Fruit fly (Drosophila melanogaster) whole organism, prepupa: Measurements from ENCODE around the gene cher.

Experiments used
- Blimp-1 ChIP-seq: fragments of 200-800 bp; sonication (Bioruptor generic); optimal IDR thresholded peaks from 3 replicates; lab custom pipeline; 2017; ENCODE audit warnings: missing biosample characterization, missing genetic modification characterization, mild to moderate bottlenecking, moderate library complexity, missing genetic modification reagents
- CG10631 ChIP-seq: fragments of 200-800 bp; sonication (Bioruptor generic); optimal IDR thresholded peaks from 2 replicates; lab custom pipeline; 2016; ENCODE audit warnings: missing biosample characterization, missing genetic modification characterization
- CG10669 ChIP-seq: fragments of 200-800 bp; sonication (Bioruptor generic); optimal IDR thresholded peaks from 3 replicates; lab custom pipeline; 2018; ENCODE audit warnings: missing biosample characterization, mild to moderate bottlenecking, missing genetic modification characterization, moderate library complexity
- CG11902 ChIP-seq: fragments of 200-800 bp; sonication (Bioruptor generic); optimal IDR thresholded peaks from 3 replicates; lab custom pipeline; 2016; ENCODE audit warnings: missing biosample characterization, missing genetic modification characterization
- CG15336 ChIP-seq: fragments of 200-800 bp; sonication (Bioruptor generic); IDR thresholded peaks from 2 replicates; pipeline ENCODE4 v1.3.6; 2022; ENCODE audit warnings: missing biosample characterization, missing genetic modification characterization
- CG1621 ChIP-seq: fragments of 200-800 bp; sonication (Bioruptor generic); optimal IDR thresholded peaks from 3 replicates; lab custom pipeline; 2018; ENCODE audit warnings: missing biosample characterization, mild to moderate bottlenecking, missing genetic modification characterization
- CG3032 ChIP-seq: fragments of 200-800 bp; optimal IDR thresholded peaks from 2 replicates; lab custom pipeline; 2019; ENCODE audit warnings: missing biosample characterization, mild to moderate bottlenecking, missing genetic modification characterization, moderate library complexity
- CG31627 ChIP-seq: fragments of 200-800 bp; sonication (Bioruptor generic); optimal IDR thresholded peaks from 3 replicates; lab custom pipeline; 2016; ENCODE audit warnings: missing biosample characterization, missing genetic modification characterization
- CG32006 ChIP-seq: fragments of 200-800 bp; sonication (Bioruptor generic); optimal IDR thresholded peaks from 3 replicates; lab custom pipeline; 2017; ENCODE audit warnings: missing biosample characterization, mild to moderate bottlenecking, missing genetic modification characterization
- CG34406 ChIP-seq: fragments of 200-800 bp; sonication (Bioruptor generic); optimal IDR thresholded peaks from 3 replicates; lab custom pipeline; 2016; ENCODE audit warnings: missing biosample characterization, missing genetic modification characterization
- CG4318 ChIP-seq: fragments of 200-800 bp; sonication (Bioruptor generic); optimal IDR thresholded peaks from 3 replicates; lab custom pipeline; 2017; ENCODE audit warnings: missing biosample characterization, mild to moderate bottlenecking, missing genetic modification characterization
- CG6163 ChIP-seq: fragments of 200-800 bp; sonication (Bioruptor generic); IDR thresholded peaks from 3 replicates; pipeline ENCODE4 v1.3.6; 2022; ENCODE audit warnings: missing biosample characterization, missing genetic modification characterization
- CG6792 ChIP-seq: fragments of 200-800 bp; sonication (Bioruptor generic); optimal IDR thresholded peaks from 3 replicates; lab custom pipeline; 2016; ENCODE audit warnings: missing biosample characterization, missing genetic modification characterization
- CG6808 ChIP-seq: fragments of 200-800 bp; sonication (Bioruptor generic); optimal IDR thresholded peaks from 3 replicates; lab custom pipeline; 2017; ENCODE audit warnings: missing biosample characterization, missing genetic modification characterization, mild to moderate bottlenecking, moderate library complexity, missing genetic modification reagents
- CG7368 ChIP-seq: fragments of 200-800 bp; sonication (Bioruptor generic); optimal IDR thresholded peaks from 3 replicates; lab custom pipeline; 2016; ENCODE audit warnings: missing biosample characterization, missing genetic modification characterization
- CG8119 ChIP-seq: fragments of 200-800 bp; sonication (Bioruptor generic); IDR thresholded peaks from 3 replicates; pipeline ENCODE4 v1.3.6; 2022; ENCODE audit warnings: missing biosample characterization, missing genetic modification characterization
- CG8632 ChIP-seq: fragments of 200-800 bp; sonication (Bioruptor generic); optimal IDR thresholded peaks from 3 replicates; lab custom pipeline; 2016; ENCODE audit warnings: missing biosample characterization, missing genetic modification characterization
- Eip78C ChIP-seq: fragments of 200-800 bp; sonication (Bioruptor generic); peaks from one replicate; lab custom pipeline; 2016; ENCODE audit warnings: missing biosample characterization, missing genetic modification characterization
- Ets96B ChIP-seq: fragments of 200-800 bp; optimal IDR thresholded peaks from 2 replicates; lab custom pipeline; 2019; ENCODE audit warnings: missing biosample characterization, mild to moderate bottlenecking, missing genetic modification characterization, moderate library complexity
- Gug ChIP-seq: fragments of 200-800 bp; sonication (Bioruptor generic); IDR thresholded peaks from 2 replicates; pipeline ENCODE4 v1.3.6; 2022; ENCODE audit warnings: missing biosample characterization, missing genetic modification characterization
- Hr38 ChIP-seq: sonication (Bioruptor generic); optimal IDR thresholded peaks from 2 replicates; lab custom pipeline; 2016; ENCODE audit warnings: missing biosample characterization, missing genetic modification characterization
- Hr39 ChIP-seq: fragments of 200-800 bp; sonication (Bioruptor generic); optimal IDR thresholded peaks from 2 replicates; lab custom pipeline; 2016; ENCODE audit warnings: missing biosample characterization, missing genetic modification characterization
- Hr4 ChIP-seq: fragments of 200-800 bp; sonication (Bioruptor generic); optimal IDR thresholded peaks from 3 replicates; lab custom pipeline; 2016; ENCODE audit warnings: missing biosample characterization, missing genetic modification characterization
- Lpt ChIP-seq: fragments of 200-800 bp; sonication (Bioruptor generic); optimal IDR thresholded peaks from 3 replicates; lab custom pipeline; 2016; ENCODE audit warnings: missing biosample characterization, missing genetic modification characterization
- Met ChIP-seq: fragments of 200-800 bp; sonication (Bioruptor generic); optimal IDR thresholded peaks from 3 replicates; lab custom pipeline; 2016; ENCODE audit warnings: missing biosample characterization, missing genetic modification characterization
- Sox102F ChIP-seq: fragments of 200-800 bp; sonication (Bioruptor generic); optimal IDR thresholded peaks from 2 replicates; lab custom pipeline; 2016; ENCODE audit warnings: missing biosample characterization, mild to moderate bottlenecking, missing genetic modification characterization
- Sox14 ChIP-seq: fragments of 200-800 bp; sonication (Bioruptor generic); optimal IDR thresholded peaks from 3 replicates; lab custom pipeline; 2016; ENCODE audit warnings: missing biosample characterization, missing genetic modification characterization
- achi ChIP-seq: fragments of 200-800 bp; sonication (Bioruptor generic); optimal IDR thresholded peaks from 3 replicates; lab custom pipeline; 2016; ENCODE audit warnings: missing biosample characterization, missing genetic modification characterization
- acj6 ChIP-seq: fragments of 200-800 bp; sonication (Bioruptor generic); optimal IDR thresholded peaks from 3 replicates; lab custom pipeline; 2016; ENCODE audit warnings: missing biosample characterization, missing genetic modification characterization
- cyc ChIP-seq: fragments of 200-800 bp; sonication (Bioruptor generic); optimal IDR thresholded peaks from 3 replicates; lab custom pipeline; 2016; ENCODE audit warnings: missing biosample characterization, missing genetic modification characterization
- dsx ChIP-seq: fragments of 200-800 bp; optimal IDR thresholded peaks from 3 replicates; lab custom pipeline; 2019; ENCODE audit warnings: missing biosample characterization, mild to moderate bottlenecking, missing genetic modification characterization, moderate library complexity; ENCODE audit not compliant: poor library complexity, severe bottlenecking
- eg ChIP-seq: fragments of 200-800 bp; sonication (Bioruptor generic); IDR thresholded peaks from 3 replicates; pipeline ENCODE4 v1.3.6; 2022; ENCODE audit warnings: missing biosample characterization, missing genetic modification characterization
- esn ChIP-seq: fragments of 200-800 bp; sonication (Bioruptor generic); optimal IDR thresholded peaks from 2 replicates; lab custom pipeline; 2016; ENCODE audit warnings: missing biosample characterization, mild to moderate bottlenecking, missing genetic modification characterization, moderate library complexity
- fd59A ChIP-seq: fragments of 200-800 bp; sonication (Bioruptor generic); optimal IDR thresholded peaks from 2 replicates; lab custom pipeline; 2017; ENCODE audit warnings: missing biosample characterization, mild to moderate bottlenecking, missing genetic modification characterization, missing genetic modification reagents
- fkh ChIP-seq: fragments of 200-800 bp; sonication (Bioruptor generic); optimal IDR thresholded peaks from 3 replicates; lab custom pipeline; 2017; ENCODE audit warnings: missing biosample characterization, mild to moderate bottlenecking, missing genetic modification characterization, moderate library complexity
- lz ChIP-seq: fragments of 200-800 bp; sonication (Bioruptor generic); optimal IDR thresholded peaks from 3 replicates; lab custom pipeline; 2016; ENCODE audit warnings: missing biosample characterization, missing genetic modification characterization
- net ChIP-seq: fragments of 200-800 bp; sonication (Bioruptor generic); optimal IDR thresholded peaks from 3 replicates; lab custom pipeline; 2016; ENCODE audit warnings: missing biosample characterization, missing genetic modification characterization
- salr ChIP-seq, 2 experiments: fragments of 200-800 bp; sonication (Bioruptor generic); optimal IDR thresholded peaks; 3 replicates each; lab custom pipeline; 2016 to 2018; ENCODE audit warnings: missing biosample characterization in 2 of 2, missing genetic modification characterization in 2 of 2, mild to moderate bottlenecking in 1 of 2
- ss ChIP-seq, 2 experiments: fragments of 200-800 bp; sonication (Bioruptor generic); optimal IDR thresholded peaks; 2 replicates in 1 of 2; 3 replicates in 1 of 2; lab custom pipeline; 2017 to 2018; ENCODE audit warnings: mild to moderate bottlenecking in 2 of 2, missing biosample characterization in 2 of 2, missing genetic modification characterization in 2 of 2, moderate library complexity in 1 of 2
- svp ChIP-seq: fragments of 200-800 bp; sonication (Bioruptor generic); peaks from one replicate; lab custom pipeline; 2016; ENCODE audit warnings: missing biosample characterization, missing genetic modification characterization
- topi ChIP-seq: fragments of 200-800 bp; sonication (Bioruptor generic); optimal IDR thresholded peaks from 3 replicates; lab custom pipeline; 2016; ENCODE audit warnings: missing biosample characterization, missing genetic modification characterization
- vri ChIP-seq: fragments of 200-800 bp; sonication (Bioruptor generic); optimal IDR thresholded peaks from 3 replicates; lab custom pipeline; 2016; ENCODE audit warnings: missing biosample characterization, mild to moderate bottlenecking, missing genetic modification characterization

Gene cher

DNA sequence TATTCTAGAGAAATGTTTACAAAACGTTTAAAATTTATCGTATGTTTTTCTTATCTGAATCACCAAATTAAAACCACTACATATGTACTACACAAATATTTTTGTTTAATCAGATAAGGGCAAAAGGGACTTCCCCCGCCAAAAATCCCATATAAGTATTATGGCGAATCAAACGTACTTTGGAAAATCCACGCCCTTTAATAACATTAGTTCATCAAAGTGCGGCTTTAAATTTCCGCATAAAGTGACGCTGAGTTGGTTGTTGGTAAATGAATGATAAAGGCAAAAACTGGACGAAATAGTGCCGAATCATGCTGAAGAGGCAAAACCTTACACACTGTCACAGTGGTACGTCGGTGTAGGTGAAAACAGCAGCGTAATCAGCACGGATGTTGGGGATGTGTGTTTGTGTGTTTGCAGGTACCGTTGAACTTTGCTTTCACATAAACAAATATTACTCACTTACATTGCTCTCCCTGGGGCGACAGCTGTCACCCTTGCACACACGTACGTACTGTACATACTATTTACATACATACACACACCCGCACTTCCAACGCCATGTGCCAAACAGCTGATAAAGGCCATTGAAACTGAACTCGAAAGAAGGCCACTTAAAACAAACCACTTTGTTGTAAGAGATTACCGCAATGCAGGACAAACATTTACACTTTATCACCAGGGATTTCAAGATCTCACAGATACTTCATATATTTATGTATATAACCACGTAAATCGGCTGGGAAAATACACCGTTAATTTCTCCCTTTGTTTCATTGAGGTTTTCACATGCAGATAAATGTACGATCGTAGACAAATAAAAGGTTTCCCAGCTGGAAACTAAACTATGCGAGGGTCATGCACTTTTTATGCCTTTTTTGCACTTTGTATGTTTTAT lies 46.0 kb downstream of the cher start (continued):
- TF ChIP-seq CG1621 (tag; lab: Kevin White, UChicago) = peak; percentile 35
- TF ChIP-seq CG8632 (GFP tag; lab: Kevin White, UChicago) = no peak
- TF ChIP-seq fd59A (GFP tag; lab: Kevin White, UChicago) = no peak
- TF ChIP-seq CG8119 = no peak
- no peak for TF ChIP-seq Met (GFP tag; lab: Kevin White, UChicago)
- no peak for TF ChIP-seq fkh (GFP tag; lab: Kevin White, UChicago)
- TF ChIP-seq Eip78C (GFP tag; lab: Kevin White, UChicago) = peak; percentile 87
- TF ChIP-seq CG31627 (GFP tag; lab: Kevin White, UChicago) = no peak
- no peak for TF ChIP-seq CG11902
- no peak for TF ChIP-seq salr (GFP tag; optimal IDR thresholded peaks at IDR 0.05; lab: Kevin White, UChicago)
- TF ChIP-seq CG4318 (GFP tag; lab: Kevin White, UChicago) = no peak
- TF ChIP-seq CG34406 (GFP tag; lab: Kevin White, UChicago) = no peak
- TF ChIP-seq lz (GFP tag; lab: Kevin White, UChicago) = no peak
- no peak for TF ChIP-seq acj6
- peak; percentile 18 for TF ChIP-seq net
- no peak for TF ChIP-seq Blimp-1 (GFP tag; lab: Kevin White, UChicago)
- TF ChIP-seq svp (GFP tag; lab: Kevin White, UChicago) = peak; percentile 89
- no peak for TF ChIP-seq CG7368
- TF ChIP-seq ss (GFP tag; optimal IDR thresholded peaks at IDR 0.05; lab: Kevin White, UChicago) = peak; percentile 61 to 68
- no peak for TF ChIP-seq CG3032 (tag; lab: Kevin White, UChicago)
- TF ChIP-seq dsx (GFP tag; lab: Kevin White, UChicago) = no peak
- TF ChIP-seq Hr38 = no peak
- TF ChIP-seq cyc = no peak
- no peak for TF ChIP-seq topi (GFP tag; lab: Kevin White, UChicago)
- TF ChIP-seq Hr4 = no peak
- no peak for TF ChIP-seq Lpt (GFP tag; lab: Kevin White, UChicago)

DNA sequence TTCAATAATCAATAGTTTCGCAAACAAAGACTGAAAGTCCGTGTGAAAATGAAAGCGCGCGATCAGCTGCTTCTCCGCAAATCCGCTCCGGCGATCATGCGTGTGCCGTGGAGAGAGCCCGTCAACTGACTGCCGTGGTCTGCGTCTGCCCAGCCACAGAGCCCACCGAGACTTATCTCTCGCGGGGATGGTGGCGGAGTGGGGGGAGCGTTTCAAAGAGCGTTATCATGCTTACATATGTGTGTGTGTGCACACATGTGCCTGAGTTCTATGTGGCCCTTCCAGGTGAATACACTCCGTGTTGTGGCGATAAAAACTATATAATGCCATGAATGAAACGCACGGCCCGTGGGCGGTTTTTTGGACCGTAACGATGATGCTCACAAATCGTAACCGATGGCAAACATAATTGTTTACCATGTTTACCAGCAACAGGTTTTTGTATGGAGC lies 47.2 kb downstream of the cher start:
- TF ChIP-seq fkh (GFP tag; lab: Kevin White, UChicago) = peak; percentile 82
- no peak for TF ChIP-seq CG11902
- TF ChIP-seq svp (GFP tag; lab: Kevin White, UChicago) = peak; percentile 88
- TF ChIP-seq CG7368 = no peak
- no peak for TF ChIP-seq CG10631
- peak; percentile 74 for TF ChIP-seq CG1621 (tag; lab: Kevin White, UChicago)
- peak; percentile 47 to 71 for TF ChIP-seq ss (GFP tag; optimal IDR thresholded peaks at IDR 0.05; lab: Kevin White, UChicago)
- no peak for TF ChIP-seq CG10669
- TF ChIP-seq CG32006 (GFP tag; lab: Kevin White, UChicago) = no peak
- 0 out of 2 replicates have a peak, but pooled peaks have one; percentile 10 for TF ChIP-seq Gug (GFP tag; lab: Robert Waterston, UW)
- peak; percentile 11; the same call in 1 of the 2 replicates for TF ChIP-seq CG15336
- TF ChIP-seq Sox102F (GFP tag; lab: Kevin White, UChicago) = no peak
- TF ChIP-seq CG6792 (GFP tag; lab: Kevin White, UChicago) = no peak
- TF ChIP-seq CG3032 (tag; lab: Kevin White, UChicago) = no peak
- peak; percentile 20 for TF ChIP-seq CG6808 (GFP tag; lab: Kevin White, UChicago)
- peak; percentile 3 for TF ChIP-seq esn (GFP tag; lab: Kevin White, UChicago)
- TF ChIP-seq Sox14 (GFP tag; lab: Kevin White, UChicago) = peak; percentile 58
- TF ChIP-seq Met (GFP tag; lab: Kevin White, UChicago) = no peak
- no peak for TF ChIP-seq cyc
- no peak for TF ChIP-seq Eip78C (GFP tag; lab: Kevin White, UChicago)
- TF ChIP-seq CG6163 (GFP tag; lab: Robert Waterston, UW) = 0 out of 3 replicates have a peak, but pooled peaks have one; percentile 22
- no peak for TF ChIP-seq Hr39 (GFP tag; lab: Kevin White, UChicago)
- TF ChIP-seq vri (GFP tag; lab: Kevin White, UChicago) = peak; percentile 64
- no peak for TF ChIP-seq eg
- TF ChIP-seq achi = no peak
- no peak for TF ChIP-seq Hr4
- TF ChIP-seq Lpt (GFP tag; lab: Kevin White, UChicago) = no peak
- peak; percentile 4 for TF ChIP-seq topi (GFP tag; lab: Kevin White, UChicago)
- no peak for TF ChIP-seq Ets96B
